Worm (Caenorhabditis elegans) whole organism, L4/young adult: ENCODE results near the gene F13E9.19.

ENCODE experiments used
- W03F9.2 ChIP-seq: fragments of 150-350 bp; optimal IDR thresholded peaks from 2 replicates; lab custom pipeline; 2014; ENCODE audit warnings: missing biosample characterization, missing genetic modification characterization
- dao-5 ChIP-seq: sonication (generic microtip); optimal IDR thresholded peaks from 2 replicates; lab custom pipeline; 2016; ENCODE audit warnings: missing genotype, missing genetic modification characterization, moderate library complexity, missing compliant biosample characterization
- him-1 ChIP-seq: sonication (generic microtip); optimal IDR thresholded peaks from 2 replicates; lab custom pipeline; 2016; ENCODE audit warnings: missing genotype, missing genetic modification reagents, missing genetic modification characterization, missing compliant biosample characterization

DNA sequence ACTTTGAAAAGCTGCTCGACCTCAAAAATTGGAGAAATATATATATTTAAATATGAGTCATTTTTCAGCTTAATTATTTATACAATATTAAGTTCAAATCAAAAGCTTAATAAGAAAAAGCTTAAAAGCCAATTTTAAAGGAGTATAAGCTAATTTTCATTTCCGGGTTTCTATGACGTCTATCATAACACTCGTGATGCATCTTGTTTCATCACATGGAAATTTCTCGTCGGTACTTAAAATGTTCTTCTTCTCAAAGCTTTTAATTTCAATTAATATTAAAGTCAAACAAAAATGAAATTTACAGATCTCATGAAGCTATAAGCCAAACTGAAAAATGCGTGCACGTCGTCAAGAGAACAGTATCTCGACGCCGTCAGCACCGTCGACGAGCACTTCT lies 20.6 kb downstream of the F13E9.19 start, which contains the start of gene rbr-2:
- TF ChIP-seq him-1 (no peak), W03F9.2 (tag; lab: Kevin White, UChicago) (no peak), dao-5 (tag; lab: Kevin White, UChicago) (no peak)
